Worm (Caenorhabditis elegans) whole organism, mixed stage, embryonic: Measurements from ENCODE around the gene T21H3.1.

ENCODE experiments used
- M03D4.4 ChIP-seq: sonication (generic microtip); optimal IDR thresholded peaks from 2 replicates; lab custom pipeline; 2017; ENCODE audit warnings: mild to moderate bottlenecking, missing genetic modification characterization, missing compliant biosample characterization
- bed-3 ChIP-seq: fragments of 200-800 bp; sonication (Bioruptor generic); optimal IDR thresholded peaks from 3 replicates; lab custom pipeline; 2018; ENCODE audit warnings: mild to moderate bottlenecking, missing genetic modification characterization, moderate library complexity, missing compliant biosample characterization
- blmp-1 ChIP-seq: fragments of 150-350 bp; optimal IDR thresholded peaks from 2 replicates; lab custom pipeline; 2014; ENCODE audit warnings: missing biosample characterization, missing genetic modification characterization
- ceh-39 ChIP-seq: fragments of 150-350 bp; optimal IDR thresholded peaks from 2 replicates; lab custom pipeline; 2014; ENCODE audit warnings: missing biosample characterization, missing genetic modification characterization
- ceh-43 ChIP-seq: fragments of 200-800 bp; sonication (Bioruptor generic); optimal IDR thresholded peaks from 2 replicates; lab custom pipeline; 2018; ENCODE audit warnings: mild to moderate bottlenecking, missing genetic modification characterization, moderate library complexity, missing compliant biosample characterization
- ceh-83 ChIP-seq: fragments of 200-800 bp; sonication (Bioruptor generic); optimal IDR thresholded peaks from 2 replicates; lab custom pipeline; 2018; ENCODE audit warnings: mild to moderate bottlenecking, missing genetic modification characterization, missing compliant biosample characterization
- ces-1 ChIP-seq: fragments of 150-350 bp; optimal IDR thresholded peaks from 2 replicates; lab custom pipeline; 2014; ENCODE audit warnings: missing biosample characterization, missing genetic modification reagents, missing genetic modification characterization
- cnd-1 ChIP-seq: fragments of 200-800 bp; sonication (Bioruptor generic); optimal IDR thresholded peaks from 2 replicates; lab custom pipeline; 2018; ENCODE audit warnings: mild to moderate bottlenecking, missing genetic modification characterization, missing compliant biosample characterization
- drap-1 ChIP-seq: fragments of 200-800 bp; sonication (Bioruptor generic); optimal IDR thresholded peaks from 3 replicates; lab custom pipeline; 2018; ENCODE audit warnings: mild to moderate bottlenecking, missing genetic modification characterization, missing compliant biosample characterization
- elt-1 ChIP-seq: sonication (generic microtip); optimal IDR thresholded peaks from 2 replicates; lab custom pipeline; 2017; ENCODE audit warnings: missing genetic modification characterization, mild to moderate bottlenecking, missing compliant biosample characterization, antibody characterized with exemption, moderate library complexity, borderline replicate concordance; ENCODE audit not compliant: insufficient read depth
- elt-3 ChIP-seq: fragments of 150-350 bp; optimal IDR thresholded peaks from 2 replicates; lab custom pipeline; 2014; ENCODE audit warnings: missing biosample characterization, missing genetic modification characterization
- flh-1 ChIP-seq: fragments of 200-800 bp; sonication (Bioruptor generic); optimal IDR thresholded peaks from 2 replicates; lab custom pipeline; 2018; ENCODE audit warnings: mild to moderate bottlenecking, missing genetic modification characterization, moderate library complexity, missing compliant biosample characterization
- ham-2 ChIP-seq: fragments of 200-800 bp; sonication (Bioruptor generic); optimal IDR thresholded peaks from 2 replicates; lab custom pipeline; 2018; ENCODE audit warnings: mild to moderate bottlenecking, missing genetic modification characterization, missing compliant biosample characterization
- hlh-1 ChIP-seq: fragments of 150-350 bp; optimal IDR thresholded peaks from 2 replicates; lab custom pipeline; 2014; ENCODE audit warnings: missing biosample characterization, missing genetic modification reagents, missing genetic modification characterization
- lin-13 ChIP-seq: fragments of 150-350 bp; optimal IDR thresholded peaks from 2 replicates; lab custom pipeline; 2014; ENCODE audit warnings: missing biosample characterization, missing genetic modification characterization
- lin-32 ChIP-seq: fragments of 200-800 bp; sonication (Bioruptor generic); optimal IDR thresholded peaks from 2 replicates; lab custom pipeline; 2018; ENCODE audit warnings: mild to moderate bottlenecking, missing genetic modification characterization, missing compliant biosample characterization
- lsy-2 ChIP-seq: fragments of 150-350 bp; optimal IDR thresholded peaks from 2 replicates; lab custom pipeline; 2014; ENCODE audit warnings: missing biosample characterization, missing genetic modification characterization
- mab-5 ChIP-seq: fragments of 150-350 bp; optimal IDR thresholded peaks from 2 replicates; lab custom pipeline; 2014; ENCODE audit warnings: missing biosample characterization, missing genetic modification characterization
- mep-1 ChIP-seq: fragments of 150-350 bp; optimal IDR thresholded peaks from 2 replicates; lab custom pipeline; 2017; ENCODE audit warnings: missing biosample characterization, missing genetic modification reagents, missing genetic modification characterization, inconsistent platforms
- mls-2 ChIP-seq: sonication (generic microtip); optimal IDR thresholded peaks from 2 replicates; lab custom pipeline; 2016; ENCODE audit warnings: mild to moderate bottlenecking, missing genetic modification characterization, moderate library complexity, missing compliant biosample characterization
- nhr-12 ChIP-seq: fragments of 150-350 bp; optimal IDR thresholded peaks from 2 replicates; lab custom pipeline; 2014; ENCODE audit warnings: missing biosample characterization, missing genetic modification characterization
- nhr-2 ChIP-seq: fragments of 150-350 bp; optimal IDR thresholded peaks from 2 replicates; lab custom pipeline; 2014; ENCODE audit warnings: missing biosample characterization, missing genetic modification characterization
- nhr-237 ChIP-seq: fragments of 150-350 bp; optimal IDR thresholded peaks from 2 replicates; lab custom pipeline; 2014; ENCODE audit warnings: missing biosample characterization, missing genetic modification characterization
- nhr-28 ChIP-seq: fragments of 150-350 bp; optimal IDR thresholded peaks from 2 replicates; lab custom pipeline; 2014; ENCODE audit warnings: missing biosample characterization, missing genetic modification characterization
- nhr-76 ChIP-seq: sonication (generic microtip); optimal IDR thresholded peaks from 2 replicates; lab custom pipeline; 2017; ENCODE audit warnings: missing biosample characterization, missing genetic modification characterization
- pha-4 ChIP-seq: fragments of 150-350 bp; optimal IDR thresholded peaks from 2 replicates; lab custom pipeline; 2018; ENCODE audit warnings: missing biosample characterization, missing genetic modification reagents, missing genetic modification characterization
- sem-2 ChIP-seq: fragments of 200-800 bp; sonication (Bioruptor generic); optimal IDR thresholded peaks from 2 replicates; lab custom pipeline; 2018; ENCODE audit warnings: mild to moderate bottlenecking, missing genetic modification characterization, missing compliant biosample characterization
- snpc-4 ChIP-seq: fragments of 150-350 bp; optimal IDR thresholded peaks from 2 replicates; lab custom pipeline; 2014; ENCODE audit warnings: missing biosample characterization, missing genetic modification characterization
- sptf-1 ChIP-seq: sonication (generic microtip); optimal IDR thresholded peaks from 2 replicates; lab custom pipeline; 2017; ENCODE audit warnings: mild to moderate bottlenecking, missing genetic modification characterization, moderate library complexity, missing compliant biosample characterization
- tbx-8 ChIP-seq: fragments of 200-800 bp; sonication (Bioruptor generic); optimal IDR thresholded peaks from 2 replicates; lab custom pipeline; 2018; ENCODE audit warnings: mild to moderate bottlenecking, missing genetic modification characterization, moderate library complexity, missing compliant biosample characterization
- unc-120 ChIP-seq: sonication (generic microtip); optimal IDR thresholded peaks from 2 replicates; lab custom pipeline; 2017; ENCODE audit warnings: missing genetic modification characterization, missing compliant biosample characterization; ENCODE audit not compliant: poor library complexity, severe bottlenecking
- unc-39 ChIP-seq: fragments of 150-350 bp; optimal IDR thresholded peaks from 2 replicates; lab custom pipeline; 2014; ENCODE audit warnings: missing biosample characterization, missing genetic modification characterization
- unc-62 ChIP-seq: fragments of 150-350 bp; optimal IDR thresholded peaks from 2 replicates; lab custom pipeline; 2014; ENCODE audit warnings: missing biosample characterization, missing genetic modification reagents, missing genetic modification characterization
- zip-8 ChIP-seq: fragments of 150-350 bp; optimal IDR thresholded peaks from 2 replicates; lab custom pipeline; 2014; ENCODE audit warnings: missing biosample characterization, missing genetic modification characterization
- ztf-11 ChIP-seq: fragments of 150-350 bp; optimal IDR thresholded peaks from 2 replicates; lab custom pipeline; 2014; ENCODE audit warnings: missing biosample characterization, missing genetic modification characterization

T21H3.1 gene

ce11 chrV:1140806-1141205 lies 35.7 kb upstream of the T21H3.1 start:
- TF ChIP-seq elt-1 (tag; lab: Kevin White, UChicago) (no peak), pha-4 (tag; lab: Kevin White, UChicago) (no peak), sptf-1 (tag; lab: Kevin White, UChicago) (no peak), hlh-1 (tag; lab: Kevin White, UChicago) (no peak), mab-5 (tag; lab: Kevin White, UChicago) (no peak), nhr-76 (no peak), flh-1 (GFP tag; lab: Kevin White, UChicago) (no peak), sem-2 (no peak), unc-120 (tag; lab: Kevin White, UChicago) (no peak), ceh-39 (no peak)

ce11 chrV:1141433-1141832 lies 35.1 kb upstream of the T21H3.1 start, which contains the start of gene cutl-22:
Gene cutl-22, plus strand, starts transcription at chrV:1141733.
- TF ChIP-seq nhr-12: no peak
- TF ChIP-seq pha-4 (tag; lab: Kevin White, UChicago): no peak
- TF ChIP-seq unc-120 (tag; lab: Kevin White, UChicago): no peak
- TF ChIP-seq ceh-39: no peak
- TF ChIP-seq sptf-1 (tag; lab: Kevin White, UChicago): no peak
- TF ChIP-seq lin-32 (GFP tag; lab: Kevin White, UChicago): no peak
- no peak for TF ChIP-seq bed-3 (GFP tag; lab: Kevin White, UChicago)
- TF ChIP-seq ztf-11: no peak
- no peak for TF ChIP-seq nhr-28 (tag; lab: Kevin White, UChicago)

ce11 chrV:1142251-1142650 lies 34.3 kb upstream of the T21H3.1 start:
- no peak for TF ChIP-seq cnd-1 (tag; lab: Kevin White, UChicago)
- no peak for TF ChIP-seq nhr-12
- no peak for TF ChIP-seq nhr-237 (tag; lab: Kevin White, UChicago)
- TF ChIP-seq nhr-2 (tag; lab: Kevin White, UChicago): no peak
- TF ChIP-seq ham-2 (GFP tag; lab: Kevin White, UChicago): no peak
- no peak for TF ChIP-seq ceh-83 (GFP tag; lab: Kevin White, UChicago)
- no peak for TF ChIP-seq tbx-8
- no peak for TF ChIP-seq lsy-2 (tag; lab: Kevin White, UChicago)
- TF ChIP-seq elt-3 (tag; lab: Kevin White, UChicago): no peak
- TF ChIP-seq bed-3 (GFP tag; lab: Kevin White, UChicago): no peak

- TF ChIP-seq mab-5 (tag; lab: Kevin White, UChicago) (no peak), ces-1 (GFP tag; lab: Kevin White, UChicago) (peak; percentile 95)
Measured at ce11 chrV:1149734-1150669, 26.5 kb upstream of the T21H3.1 start.

ce11 chrV:1151324-1151742 lies 25.2 kb upstream of the T21H3.1 start:
- TF ChIP-seq elt-1 (tag; lab: Kevin White, UChicago) (peak; percentile 54), ztf-11 (peak; percentile 98), sptf-1 (tag; lab: Kevin White, UChicago) (peak; percentile 94), mab-5 (tag; lab: Kevin White, UChicago) (peak; percentile 87), unc-120 (tag; lab: Kevin White, UChicago) (peak; percentile 85), ceh-83 (GFP tag; lab: Kevin White, UChicago) (peak; percentile 66), unc-62 (GFP tag; lab: Kevin White, UChicago) (peak; percentile 91), flh-1 (GFP tag; lab: Kevin White, UChicago) (peak; percentile 60), nhr-12 (peak; percentile 19), lin-13 (tag; lab: Kevin White, UChicago) (peak; percentile 94), blmp-1 (peak; percentile 3), sem-2 (no peak), zip-8 (tag; lab: Kevin White, UChicago) (peak; percentile 93), drap-1 (GFP tag; lab: Kevin White, UChicago) (peak; percentile 84), lsy-2 (tag; lab: Kevin White, UChicago) (peak; percentile 84), unc-39 (tag; lab: Kevin White, UChicago) (peak; percentile 56), hlh-1 (tag; lab: Kevin White, UChicago) (peak; percentile 82), elt-3 (tag; lab: Kevin White, UChicago) (no peak), ceh-43 (peak; percentile 70), ces-1 (GFP tag; lab: Kevin White, UChicago) (peak; percentile 87), snpc-4 (tag; lab: Kevin White, UChicago) (no peak), pha-4 (tag; lab: Kevin White, UChicago) (peak; percentile 79), nhr-28 (tag; lab: Kevin White, UChicago) (peak; percentile 23), lin-32 (GFP tag; lab: Kevin White, UChicago) (no peak), nhr-2 (tag; lab: Kevin White, UChicago) (no peak), nhr-76 (no peak), M03D4.4 (peak; percentile 82), cnd-1 (tag; lab: Kevin White, UChicago) (peak; percentile 83), ceh-39 (peak; percentile 84), tbx-8 (peak; percentile 50), mls-2 (peak; percentile 90), nhr-237 (tag; lab: Kevin White, UChicago) (peak; percentile 84), ham-2 (GFP tag; lab: Kevin White, UChicago) (peak; percentile 90), bed-3 (GFP tag; lab: Kevin White, UChicago) (peak; percentile 57), mep-1 (tag; lab: Kevin White, UChicago) (peak; percentile 89)
